Worm (Caenorhabditis elegans) whole organism, young adult: Measurements from ENCODE around the gene math-28.

Experiments
- F55B11.4 ChIP-seq: sonication (generic microtip); optimal IDR thresholded peaks from 2 replicates; lab custom pipeline; 2016; ENCODE audit warnings: missing compliant biosample characterization, missing genetic modification characterization, borderline replicate concordance; ENCODE audit not compliant: insufficient read depth
- T26A5.8 ChIP-seq: sonication (generic microtip); optimal IDR thresholded peaks from 2 replicates; lab custom pipeline; 2016; ENCODE audit warnings: missing genetic modification characterization, missing compliant biosample characterization
- attf-5 ChIP-seq: fragments of 200-800 bp; sonication (Bioruptor generic); optimal IDR thresholded peaks from 2 replicates; lab custom pipeline; 2018; ENCODE audit warnings: mild to moderate bottlenecking, missing genetic modification characterization, missing compliant biosample characterization
- ceh-91 ChIP-seq: fragments of 200-800 bp; sonication (Bioruptor generic); IDR thresholded peaks from 2 replicates; pipeline ENCODE4 v1.3.6; 2022; ENCODE audit warnings: missing genetic modification reagents, missing genetic modification characterization, missing compliant biosample characterization
- dpff-1 ChIP-seq: sonication (generic microtip); optimal IDR thresholded peaks from 2 replicates; lab custom pipeline; 2017; ENCODE audit warnings: mild to moderate bottlenecking, missing genetic modification characterization, missing compliant biosample characterization
- hlh-26 ChIP-seq: fragments of 200-800 bp; sonication (Bioruptor generic); conservative IDR thresholded peaks from 2 replicates; pipeline ENCODE4 v1.3.6; 2022; ENCODE audit warnings: missing genetic modification reagents, missing genetic modification characterization, missing compliant biosample characterization
- lag-1 ChIP-seq: fragments of 200-800 bp; sonication (Bioruptor generic); IDR thresholded peaks from 2 replicates; pipeline ENCODE4 v1.3.6; 2022; ENCODE audit warnings: missing genetic modification reagents, missing genetic modification characterization, missing compliant biosample characterization
- let-526 ChIP-seq: fragments of 200-800 bp; sonication (Bioruptor generic); IDR thresholded peaks from 2 replicates; pipeline ENCODE4 v1.3.6; 2022; ENCODE audit warnings: missing genetic modification reagents, missing genetic modification characterization, missing compliant biosample characterization
- madf-3 ChIP-seq: fragments of 200-800 bp; sonication (Bioruptor generic); IDR thresholded peaks from 2 replicates; pipeline ENCODE4 v1.3.6; 2022; ENCODE audit warnings: missing genetic modification reagents, missing genetic modification characterization, missing compliant biosample characterization
- mxl-1 ChIP-seq: sonication (generic microtip); optimal IDR thresholded peaks from 2 replicates; lab custom pipeline; 2016; ENCODE audit warnings: missing genetic modification characterization, missing compliant biosample characterization
- nhr-179 ChIP-seq: sonication (generic microtip); optimal IDR thresholded peaks from 2 replicates; lab custom pipeline; 2016; ENCODE audit warnings: mild to moderate bottlenecking, missing genetic modification characterization, missing compliant biosample characterization

math-28 gene

ce11 chrII:1808217-1808616 lies 45.0 kb downstream of the math-28 start, which contains the start of gene C08F1.8:
C08F1.8 (minus strand) TSS chrII:1808317.
- TF ChIP-seq lag-1 (GFP tag; lab: Robert Waterston, UW) (no peak), F55B11.4 (tag; lab: Kevin White, UChicago) (no peak)

ce11 chrII:1816053-1816452 lies 52.9 kb downstream of the math-28 start:
- TF ChIP-seq madf-3 (GFP tag; lab: Robert Waterston, UW) (no peak), T26A5.8 (tag; lab: Kevin White, UChicago) (no peak), attf-5 (no peak), F55B11.4 (tag; lab: Kevin White, UChicago) (no peak), mxl-1 (no peak), nhr-179 (no peak), ceh-91 (GFP tag; lab: Robert Waterston, UW) (no peak), let-526 (GFP tag; lab: Robert Waterston, UW) (no peak), dpff-1 (tag; lab: Kevin White, UChicago) (no peak), hlh-26 (GFP tag; lab: Robert Waterston, UW) (no peak)
